Fruit fly (Drosophila melanogaster): ENCODE data around the gene Flo2.

The Flo2 gene

dm6 chrX:14839739-14840347, 667 bp downstream of the Flo2 start (continued):
- peak; percentile 47 for TF ChIP-seq cwo (GFP tag; optimal IDR thresholded peaks at IDR 0.05)
- peak; percentile 15 for TF ChIP-seq CG33213 (GFP tag; optimal IDR thresholded peaks at IDR 0.05)
- no peak for TF ChIP-seq CG2889 (GFP tag; IDR thresholded peaks at IDR 0.05)
- TF ChIP-seq kay (GFP tag; optimal IDR thresholded peaks at IDR 0.05): no peak
- TF ChIP-seq CG9437 (GFP tag; optimal IDR thresholded peaks at IDR 0.05): no peak
- TF ChIP-seq Dfd (GFP tag; optimal IDR thresholded peaks at IDR 0.05): no peak
- TF ChIP-seq tll (GFP tag; optimal IDR thresholded peaks at IDR 0.05): no peak
- TF ChIP-seq ind (GFP tag; optimal IDR thresholded peaks at IDR 0.05): peak; percentile 26
- no peak for TF ChIP-seq CG8281 (tag; optimal IDR thresholded peaks at IDR 0.05)
- peak; percentile 38; the same call in 1 of the 2 replicates for TF ChIP-seq gsb (GFP tag; IDR thresholded peaks at IDR 0.05)
- peak; percentile 57 for TF ChIP-seq CG8924 (tag; optimal IDR thresholded peaks at IDR 0.05)
- TF ChIP-seq CG6683 (GFP tag; optimal IDR thresholded peaks at IDR 0.05): no peak
- TF ChIP-seq CG1602 (GFP tag; optimal IDR thresholded peaks at IDR 0.05): no peak
- TF ChIP-seq CG17802 (tag; optimal IDR thresholded peaks at IDR 0.05): no peak
- peak; percentile 52; the same call in 1 of the 2 replicates for TF ChIP-seq CG7372 (GFP tag; IDR thresholded peaks at IDR 0.05)
- peak; percentile 71 for TF ChIP-seq her (GFP tag; optimal IDR thresholded peaks at IDR 0.05)
- no peak for TF ChIP-seq h (optimal IDR thresholded peaks at IDR 0.05)
- 0 out of 2 replicates have a peak, but pooled peaks have one; percentile 19 for TF ChIP-seq klu (GFP tag; IDR thresholded peaks at IDR 0.05)
- no peak for TF ChIP-seq Sox100B (GFP tag; optimal IDR thresholded peaks at IDR 0.05)
- TF ChIP-seq CG12155 (GFP tag; optimal IDR thresholded peaks at IDR 0.05): peak; percentile 33
- TF ChIP-seq zen (tag; optimal IDR thresholded peaks at IDR 0.05): no peak
- TF ChIP-seq CTCF (GFP tag; optimal IDR thresholded peaks at IDR 0.05): no peak
- peak; percentile 77 for TF ChIP-seq sob (GFP tag; IDR thresholded peaks at IDR 0.05)
- TF ChIP-seq org-1 (GFP tag; optimal IDR thresholded peaks at IDR 0.05): peak; percentile 17
- peak; percentile 73 for TF ChIP-seq CG12769 (tag; optimal IDR thresholded peaks at IDR 0.05)
- TF ChIP-seq sqz (GFP tag; optimal IDR thresholded peaks at IDR 0.05): no peak
- TF ChIP-seq CG11456 (GFP tag; IDR thresholded peaks at IDR 0.05): peak; percentile 62; the same call in 1 of the 3 replicates
- TF ChIP-seq abd-A (tag; optimal IDR thresholded peaks at IDR 0.05): peak; percentile 83
- TF ChIP-seq sc (optimal IDR thresholded peaks at IDR 0.05): no peak
- TF ChIP-seq sc (GFP tag; optimal IDR thresholded peaks at IDR 0.05): no peak
- 0 out of 2 replicates have a peak, but pooled peaks have one; percentile 3 for TF ChIP-seq onecut (GFP tag; IDR thresholded peaks at IDR 0.05)
- TF ChIP-seq hkb (optimal IDR thresholded peaks at IDR 0.05): no peak
- TF ChIP-seq hkb (GFP tag; IDR thresholded peaks at IDR 0.05): no peak
- TF ChIP-seq Optix (GFP tag; IDR thresholded peaks at IDR 0.05): peak; percentile 53; the same call in 1 of the 3 replicates
- TF ChIP-seq Doc3 (GFP tag; IDR thresholded peaks at IDR 0.05; ENCODE audit: partially characterized antibody): no peak
- TF ChIP-seq CG8359 (GFP tag; optimal IDR thresholded peaks at IDR 0.05; ENCODE audit: borderline replicate concordance): peak; percentile 34
- TF ChIP-seq Mad (GFP tag; optimal IDR thresholded peaks at IDR 0.05): peak; percentile 15
- peak; percentile 63 for TF ChIP-seq CG7786 (GFP tag; optimal IDR thresholded peaks at IDR 0.05)
- TF ChIP-seq CG1233 (GFP tag; optimal IDR thresholded peaks at IDR 0.05): no peak
- TF ChIP-seq row (GFP tag; IDR thresholded peaks at IDR 0.05): peak; percentile 67
- TF ChIP-seq Ada2b (GFP tag; IDR thresholded peaks at IDR 0.05): peak; percentile 37; the same call in 1 of the 2 replicates
- TF ChIP-seq wek (GFP tag; optimal IDR thresholded peaks at IDR 0.05): no peak
- TF ChIP-seq Ravus (GFP tag; IDR thresholded peaks at IDR 0.05): no peak
- TF ChIP-seq CG9932 (GFP tag; IDR thresholded peaks at IDR 0.05): peak; percentile 71
- TF ChIP-seq CG11247 (GFP tag; IDR thresholded peaks at IDR 0.05): peak; percentile 36; the same call in 1 of the 2 replicates
- peak; percentile 59; the same call in 1 of the 3 replicates for TF ChIP-seq zfh1 (GFP tag; IDR thresholded peaks at IDR 0.05)
- TF ChIP-seq slp2 (GFP tag; optimal IDR thresholded peaks at IDR 0.05): no peak
- TF ChIP-seq CG33557 (GFP tag; optimal IDR thresholded peaks at IDR 0.05): no peak
- no peak for TF ChIP-seq kni (GFP tag; optimal IDR thresholded peaks at IDR 0.05)
- no peak for TF ChIP-seq CG10274 (GFP tag; optimal IDR thresholded peaks at IDR 0.05)
- no peak for TF ChIP-seq lov (optimal IDR thresholded peaks at IDR 0.05)
- 0 out of 3 replicates have a peak, but pooled peaks have one; percentile 22 for TF ChIP-seq lov (GFP tag; IDR thresholded peaks at IDR 0.05)
